Fruit fly (Drosophila melanogaster): ENCODE data around the gene CG13887.

CG13887 gene

DNA sequence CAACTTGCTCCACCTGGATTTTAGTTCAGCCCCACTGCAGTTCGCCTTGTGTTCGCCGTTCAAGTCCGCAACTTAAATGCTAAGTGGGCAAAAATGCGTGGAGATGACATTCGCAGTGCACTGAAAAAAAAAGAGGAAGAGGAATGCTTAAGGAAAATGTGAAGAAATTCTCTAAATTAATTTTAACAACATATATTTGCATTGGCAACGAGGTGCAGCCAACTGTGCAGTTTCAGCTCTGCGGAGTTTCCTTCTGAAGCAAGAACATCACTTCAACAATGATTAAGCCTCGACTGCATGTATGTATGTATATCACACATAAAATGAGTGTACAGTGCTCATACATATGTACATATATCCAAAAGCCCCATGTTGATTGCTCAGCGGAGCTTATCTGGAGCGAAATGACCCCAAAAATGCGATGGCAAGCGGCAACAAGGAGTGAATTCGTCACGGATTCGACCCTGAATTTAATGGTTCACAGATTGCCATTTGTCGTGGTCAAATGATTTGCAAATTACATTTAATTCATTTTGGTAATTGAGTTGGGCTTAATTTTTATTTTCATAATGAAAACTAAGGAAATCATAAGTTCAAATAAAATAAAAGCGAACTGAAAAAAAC, 16.6 kb upstream of the CG13887 start (continued):
- peak; percentile 65 for TF ChIP-seq sens (GFP tag)
- no peak for TF ChIP-seq Camta (GFP tag; optimal IDR thresholded peaks at IDR 0.05)

DNA sequence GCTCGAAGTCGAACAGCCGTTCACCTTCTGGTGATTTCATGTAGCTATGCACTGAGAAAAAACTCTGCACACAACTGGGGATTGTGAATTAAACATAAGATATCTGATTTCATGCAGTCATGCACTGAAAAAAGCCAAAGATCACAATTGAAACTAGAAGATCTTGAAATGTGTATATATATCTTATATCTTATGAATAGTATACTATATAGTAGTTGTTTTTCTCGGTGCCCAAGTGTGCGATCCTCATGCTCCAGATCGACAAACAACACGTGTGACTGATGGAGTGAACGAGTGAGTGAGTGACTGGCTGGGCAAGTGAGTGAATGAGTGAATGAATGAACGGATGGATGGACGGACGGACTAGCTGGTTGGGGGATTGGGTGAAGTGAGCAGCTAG, 15.7 kb upstream of the CG13887 start:
- no peak for TF ChIP-seq CG34376 (GFP tag; optimal IDR thresholded peaks at IDR 0.05)
- peak; percentile 31 for TF ChIP-seq odd (GFP tag; optimal IDR thresholded peaks at IDR 0.05)
- TF ChIP-seq fru (optimal IDR thresholded peaks at IDR 0.05) = no peak
- TF ChIP-seq esg (GFP tag; conservative IDR thresholded peaks at IDR 0.05) = peak; percentile 72
- TF ChIP-seq hb (GFP tag; IDR thresholded peaks at IDR 0.05; ENCODE audit: partially characterized antibody) = no peak
- peak; percentile 72 for TF ChIP-seq Drgx (GFP tag; IDR thresholded peaks at IDR 0.05)
- peak; percentile 41 for TF ChIP-seq CG6654 (GFP tag; optimal IDR thresholded peaks at IDR 0.05)
- TF ChIP-seq Dfd (GFP tag; optimal IDR thresholded peaks at IDR 0.05) = no peak
- TF ChIP-seq CG7839 (tag; optimal IDR thresholded peaks at IDR 0.05) = peak; percentile 79
- no peak for TF ChIP-seq hbn (GFP tag; IDR thresholded peaks at IDR 0.05; ENCODE audit: partially characterized antibody)
- TF ChIP-seq CG1024 (GFP tag; IDR thresholded peaks at IDR 0.05) = peak; percentile 68
- peak; percentile 10 for TF ChIP-seq fd3F (GFP tag; optimal IDR thresholded peaks at IDR 0.05)
- peak; percentile 10; the same call in 1 of the 3 replicates for TF ChIP-seq B-H1 (GFP tag; IDR thresholded peaks at IDR 0.05)
- TF ChIP-seq pzg (GFP tag; optimal IDR thresholded peaks at IDR 0.05) = no peak
- no peak for TF ChIP-seq NC2β (GFP tag; optimal IDR thresholded peaks at IDR 0.05)
- TF ChIP-seq lola (GFP tag; optimal IDR thresholded peaks at IDR 0.05) = peak in 1 of 3 experiments; percentile 55
- peak in 1 of 2 experiments; percentile 15 for TF ChIP-seq crp (GFP tag; optimal IDR thresholded peaks at IDR 0.05)
- peak; percentile 48 for TF ChIP-seq CG18619 (GFP tag; optimal IDR thresholded peaks at IDR 0.05)
- no peak for TF ChIP-seq CG15073 (GFP tag; optimal IDR thresholded peaks at IDR 0.05)
- TF ChIP-seq zen (tag; optimal IDR thresholded peaks at IDR 0.05) = peak; percentile 66
- peak; percentile 63 for TF ChIP-seq grau (tag; optimal IDR thresholded peaks at IDR 0.05)
- no peak for TF ChIP-seq CG3163 (GFP tag; optimal IDR thresholded peaks at IDR 0.05)
- peak; percentile 27 for TF ChIP-seq en (GFP tag; optimal IDR thresholded peaks at IDR 0.05)
- no peak for TF ChIP-seq yki (optimal IDR thresholded peaks at IDR 0.05)
- peak; percentile 46 for TF ChIP-seq tio (GFP tag; optimal IDR thresholded peaks at IDR 0.05)
- TF ChIP-seq fd102C (GFP tag; optimal IDR thresholded peaks at IDR 0.05) = no peak
- TF ChIP-seq MTF-1 (GFP tag; optimal IDR thresholded peaks at IDR 0.05; ENCODE audit: borderline replicate concordance) = no peak
- TF ChIP-seq MBD-R2 (GFP tag; IDR thresholded peaks at IDR 0.05) = peak; percentile 42; the same call in 1 of the 2 replicates
- TF ChIP-seq cas (GFP tag; IDR thresholded peaks at IDR 0.05) = no peak
- TF ChIP-seq CG9609 (GFP tag; optimal IDR thresholded peaks at IDR 0.05) = no peak
- peak; percentile 76 for TF ChIP-seq nau (GFP tag; optimal IDR thresholded peaks at IDR 0.05)
- TF ChIP-seq fd96Cb (tag; optimal IDR thresholded peaks at IDR 0.05) = peak; percentile 83
- no peak for TF ChIP-seq dati (GFP tag; IDR thresholded peaks at IDR 0.05)
- TF ChIP-seq mam (GFP tag; optimal IDR thresholded peaks at IDR 0.05) = peak; percentile 44
- TF ChIP-seq Antp (GFP tag; optimal IDR thresholded peaks at IDR 0.05) = no peak
- TF ChIP-seq CG17912 (GFP tag; optimal IDR thresholded peaks at IDR 0.05) = no peak
- TF ChIP-seq CG8478 (optimal IDR thresholded peaks at IDR 0.05) = no peak
- 0 out of 3 replicates have a peak, but pooled peaks have one; percentile 48 for TF ChIP-seq CG11560 (tag; IDR thresholded peaks at IDR 0.05)
- peak; percentile 22 to 78 for TF ChIP-seq bsh (GFP tag; optimal IDR thresholded peaks at IDR 0.05)
- peak; percentile 44 for TF ChIP-seq CG6683 (GFP tag; optimal IDR thresholded peaks at IDR 0.05)
- no peak for TF ChIP-seq slp2 (GFP tag; optimal IDR thresholded peaks at IDR 0.05)
- peak; percentile 41 for TF ChIP-seq lbe (GFP tag; optimal IDR thresholded peaks at IDR 0.05)
- peak; percentile 53 for TF ChIP-seq Hr3 (GFP tag; optimal IDR thresholded peaks at IDR 0.05)
- no peak for TF ChIP-seq CG14965 (GFP tag; optimal IDR thresholded peaks at IDR 0.05; ENCODE audit: borderline replicate concordance)
- no peak for TF ChIP-seq pum (GFP tag; optimal IDR thresholded peaks at IDR 0.05)
- peak; percentile 62 for TF ChIP-seq lov (optimal IDR thresholded peaks at IDR 0.05)
- no peak for TF ChIP-seq lov (GFP tag; IDR thresholded peaks at IDR 0.05)
